Worm (Caenorhabditis elegans) whole organism, L4/young adult: ENCODE results near the gene set-20.

ENCODE experiments used
- W03F9.2 ChIP-seq: fragments of 150-350 bp; optimal IDR thresholded peaks from 2 replicates; lab custom pipeline; 2014; ENCODE audit warnings: missing biosample characterization, missing genetic modification characterization
- him-1 ChIP-seq: sonication (generic microtip); optimal IDR thresholded peaks from 2 replicates; lab custom pipeline; 2016; ENCODE audit warnings: missing genotype, missing genetic modification reagents, missing genetic modification characterization, missing compliant biosample characterization

DNA sequence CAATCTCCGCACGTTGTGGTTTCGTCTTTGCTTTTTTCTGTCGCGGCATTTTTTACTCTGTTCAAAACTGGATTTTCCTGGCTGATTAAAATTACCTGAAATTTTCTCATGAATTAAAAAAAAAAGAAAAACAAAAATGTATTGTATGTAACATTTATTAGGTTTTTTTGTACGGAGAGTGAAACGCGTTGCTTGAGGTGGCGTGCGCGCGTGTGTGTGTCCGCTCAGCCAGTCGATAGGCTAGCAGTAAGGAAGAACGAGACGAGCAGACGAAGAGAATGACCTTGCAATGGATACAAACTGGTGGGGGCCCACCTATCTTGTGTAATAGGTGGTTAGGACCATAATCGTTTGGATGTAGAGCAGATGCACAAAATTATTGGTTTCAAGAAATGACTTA is 44.6 kb downstream of the set-20 start, which contains the start of gene T22B7.4:
- TF ChIP-seq him-1 (tag; lab: Kevin White, UChicago) (no peak), W03F9.2 (tag; lab: Kevin White, UChicago) (no peak)
